Fruit fly (Drosophila melanogaster) whole organism, embryonic: Measurements from ENCODE around the gene Cyp310a1.

Experiments used
- Antp ChIP-seq: fragments of 200-800 bp; sonication (Bioruptor generic); optimal IDR thresholded peaks from 3 replicates; lab custom pipeline; 2016; ENCODE audit warnings: missing biosample characterization, missing genetic modification characterization
- B-H1 ChIP-seq: fragments of 200-800 bp; sonication (Bioruptor generic); IDR thresholded peaks from 3 replicates; pipeline ENCODE4 v1.3.6; 2022; ENCODE audit warnings: missing biosample characterization, missing genetic modification characterization
- B-H2 ChIP-seq: fragments of 200-800 bp; sonication (Bioruptor generic); optimal IDR thresholded peaks from 2 replicates; lab custom pipeline; 2018; ENCODE audit warnings: missing biosample characterization, mild to moderate bottlenecking, missing genetic modification characterization
- Blimp-1 ChIP-seq: fragments of 200-800 bp; sonication (Bioruptor generic); optimal IDR thresholded peaks from 3 replicates; lab custom pipeline; 2018; ENCODE audit warnings: missing biosample characterization, missing genetic modification characterization, mild to moderate bottlenecking, moderate library complexity, missing genetic modification reagents
- CG10431 ChIP-seq: fragments of 200-800 bp; sonication (Bioruptor generic); optimal IDR thresholded peaks from 3 replicates; lab custom pipeline; 2018; ENCODE audit warnings: missing biosample characterization, mild to moderate bottlenecking, missing genetic modification characterization
- CG10979 ChIP-seq: fragments of 200-800 bp; sonication (Bioruptor generic); optimal IDR thresholded peaks from 2 replicates; lab custom pipeline; 2018; ENCODE audit warnings: missing biosample characterization, mild to moderate bottlenecking, missing genetic modification characterization, moderate library complexity
- CG13296 ChIP-seq: fragments of 200-800 bp; sonication (Bioruptor generic); optimal IDR thresholded peaks from 3 replicates; lab custom pipeline; 2018; ENCODE audit warnings: missing biosample characterization, mild to moderate bottlenecking, missing genetic modification characterization
- CG15269 ChIP-seq: fragments of 200-800 bp; sonication (Bioruptor generic); optimal IDR thresholded peaks from 2 replicates; lab custom pipeline; 2018; ENCODE audit warnings: missing biosample characterization, mild to moderate bottlenecking, missing genetic modification characterization, moderate library complexity
- CG16779 ChIP-seq: fragments of 200-800 bp; sonication (Bioruptor generic); IDR thresholded peaks from 2 replicates; pipeline ENCODE4 v1.3.6; 2022; ENCODE audit warnings: missing biosample characterization, missing genetic modification characterization
- CG17186 ChIP-seq: fragments of 200-800 bp; sonication (Bioruptor generic); optimal IDR thresholded peaks from 3 replicates; lab custom pipeline; 2017; ENCODE audit warnings: missing biosample characterization, missing genetic modification reagents, missing genetic modification characterization
- CG17829 ChIP-seq: fragments of 200-800 bp; optimal IDR thresholded peaks from 2 replicates; lab custom pipeline; 2019; ENCODE audit warnings: missing biosample characterization, mild to moderate bottlenecking, missing genetic modification characterization, moderate library complexity
- CG18011 ChIP-seq: fragments of 200-800 bp; sonication (Bioruptor generic); optimal IDR thresholded peaks from 2 replicates; lab custom pipeline; 2017; ENCODE audit warnings: missing biosample characterization, missing genetic modification characterization, mild to moderate bottlenecking, moderate library complexity, missing genotype
- CG18764 ChIP-seq: fragments of 200-800 bp; sonication (Bioruptor generic); optimal IDR thresholded peaks from 3 replicates; lab custom pipeline; 2016; ENCODE audit warnings: missing biosample characterization, missing genetic modification characterization
- CG2116 ChIP-seq: fragments of 200-800 bp; sonication (Bioruptor generic); optimal IDR thresholded peaks from 3 replicates; lab custom pipeline; 2018; ENCODE audit warnings: missing biosample characterization, mild to moderate bottlenecking, missing genetic modification characterization
- CG31365 ChIP-seq: fragments of 200-800 bp; sonication (Bioruptor generic); optimal IDR thresholded peaks from 2 replicates; lab custom pipeline; 2018; ENCODE audit warnings: missing biosample characterization, mild to moderate bottlenecking, missing genetic modification characterization
- CG4854 ChIP-seq: fragments of 200-800 bp; sonication (Bioruptor generic); optimal IDR thresholded peaks from 2 replicates; lab custom pipeline; 2016; ENCODE audit warnings: missing biosample characterization, missing genetic modification characterization, inconsistent platforms
- CG7745 ChIP-seq: fragments of 200-800 bp; sonication (Bioruptor generic); optimal IDR thresholded peaks from 2 replicates; lab custom pipeline; 2018; ENCODE audit warnings: missing biosample characterization, mild to moderate bottlenecking, missing genetic modification characterization, moderate library complexity
- CG8089 ChIP-seq: fragments of 200-800 bp; sonication (Bioruptor generic); optimal IDR thresholded peaks from 3 replicates; lab custom pipeline; 2016; ENCODE audit warnings: missing biosample characterization, missing genetic modification characterization
- D ChIP-seq, 2 experiments: fragments of 200-800 bp in 1 of 2; fragments of >200 bp in 1 of 2; sonication (Bioruptor generic) in 1 of 2; optimal IDR thresholded peaks; 2 replicates in 1 of 2; 3 replicates in 1 of 2; lab custom pipeline; 2017; ENCODE audit warnings: mild to moderate bottlenecking in 1 of 2, missing biosample characterization in 1 of 2, missing genetic modification characterization in 1 of 2, missing genetic modification reagents in 1 of 2
- E2f2 ChIP-seq: fragments of 200-800 bp; sonication (Bioruptor generic); IDR thresholded peaks from 2 replicates; pipeline ENCODE4 v1.3.6; 2022; ENCODE audit warnings: missing biosample characterization, missing genetic modification characterization
- Eip74EF ChIP-seq, 2 experiments: fragments of 200-800 bp in 1 of 2; fragments of >200 bp in 1 of 2; sonication (Bioruptor generic) in 1 of 2; optimal IDR thresholded peaks; 2 replicates each; lab custom pipeline; 2017 to 2019; ENCODE audit warnings: missing biosample characterization in 2 of 2, missing genetic modification characterization in 2 of 2, mild to moderate bottlenecking in 1 of 2, moderate library complexity in 1 of 2
- HLH3B ChIP-seq: fragments of 200-800 bp; sonication (Bioruptor generic); IDR thresholded peaks from 2 replicates; pipeline ENCODE4 v1.3.6; 2022; ENCODE audit warnings: missing biosample characterization, missing genetic modification characterization
- Hey ChIP-seq: fragments of 200-800 bp; sonication (Bioruptor generic); optimal IDR thresholded peaks from 3 replicates; lab custom pipeline; 2018; ENCODE audit warnings: missing biosample characterization, mild to moderate bottlenecking, missing genetic modification characterization
- Hmx ChIP-seq: fragments of 200-800 bp; sonication (Bioruptor generic); optimal IDR thresholded peaks from 2 replicates; lab custom pipeline; 2016; ENCODE audit warnings: missing biosample characterization, missing genetic modification characterization
- Med ChIP-seq: fragments of 200-800 bp; sonication (Bioruptor generic); peaks from one replicate; lab custom pipeline; 2016; ENCODE audit warnings: missing biosample characterization, missing genetic modification characterization, mild to moderate bottlenecking, inconsistent platforms, moderate library complexity
- Tbp ChIP-seq: fragments of >200 bp; optimal IDR thresholded peaks from 2 replicates; lab custom pipeline; 2018; ENCODE audit warnings: missing biosample characterization, missing genetic modification characterization
- ap ChIP-seq: fragments of 200-800 bp; sonication (Bioruptor generic); IDR thresholded peaks from 2 replicates; pipeline ENCODE4 v1.3.6; 2022; ENCODE audit warnings: missing biosample characterization, missing genetic modification characterization
- ase ChIP-seq: fragments of 200-800 bp; sonication (Bioruptor generic); IDR thresholded peaks from 3 replicates; pipeline ENCODE4 v1.3.6; 2022; ENCODE audit warnings: missing biosample characterization, missing genetic modification characterization
- bsh ChIP-seq, 2 experiments: fragments of 200-800 bp; sonication (Bioruptor generic); optimal IDR thresholded peaks; 2 replicates each; lab custom pipeline; 2017 to 2018; ENCODE audit warnings: mild to moderate bottlenecking in 2 of 2, missing biosample characterization in 2 of 2, missing genetic modification characterization in 2 of 2, moderate library complexity in 1 of 2
- cato ChIP-seq: fragments of 200-800 bp; sonication (Bioruptor generic); optimal IDR thresholded peaks from 2 replicates; lab custom pipeline; 2016; ENCODE audit warnings: missing biosample characterization, missing genetic modification characterization, borderline replicate concordance
- chif ChIP-seq, 2 experiments: fragments of 200-800 bp; sonication (Bioruptor generic); optimal IDR thresholded peaks; 3 replicates each; lab custom pipeline; 2016; ENCODE audit warnings: missing biosample characterization in 2 of 2, missing genetic modification characterization in 2 of 2
- chn ChIP-seq: fragments of 200-800 bp; sonication (Bioruptor generic); optimal IDR thresholded peaks from 2 replicates; lab custom pipeline; 2016; ENCODE audit warnings: missing biosample characterization, missing genetic modification characterization
- crol ChIP-seq: fragments of 200-800 bp; sonication (Bioruptor generic); IDR thresholded peaks from 2 replicates; pipeline ENCODE4 v1.3.6; 2022; ENCODE audit warnings: missing biosample characterization, missing genetic modification characterization
- gfzf ChIP-seq: fragments of 200-800 bp; sonication (Bioruptor generic); optimal IDR thresholded peaks from 2 replicates; lab custom pipeline; 2016; ENCODE audit warnings: missing biosample characterization, mild to moderate bottlenecking, missing genetic modification characterization, moderate library complexity
- her ChIP-seq: fragments of 200-800 bp; sonication (Bioruptor generic); optimal IDR thresholded peaks from 2 replicates; lab custom pipeline; 2016; ENCODE audit warnings: missing biosample characterization, missing genetic modification characterization
- klu ChIP-seq: fragments of 200-800 bp; sonication (Bioruptor generic); IDR thresholded peaks from 2 replicates; pipeline ENCODE4 v1.3.6; 2022; ENCODE audit warnings: missing biosample characterization, missing genetic modification characterization
- lbe ChIP-seq: fragments of 200-800 bp; sonication (Bioruptor generic); optimal IDR thresholded peaks from 2 replicates; lab custom pipeline; 2016; ENCODE audit warnings: missing biosample characterization, mild to moderate bottlenecking, missing genetic modification characterization
- luna ChIP-seq: fragments of 200-800 bp; sonication (Bioruptor generic); optimal IDR thresholded peaks from 2 replicates; lab custom pipeline; 2016; ENCODE audit warnings: missing biosample characterization, missing genetic modification characterization
- oc ChIP-seq: fragments of 200-800 bp; sonication (Bioruptor generic); optimal IDR thresholded peaks from 2 replicates; lab custom pipeline; 2018; ENCODE audit warnings: missing biosample characterization, mild to moderate bottlenecking, missing genetic modification characterization, moderate library complexity
- peb ChIP-seq: fragments of 200-800 bp; sonication (Bioruptor generic); IDR thresholded peaks from 2 replicates; pipeline ENCODE4 v1.3.6; 2022; ENCODE audit warnings: missing biosample characterization, missing genetic modification characterization
- pfk ChIP-seq: fragments of 200-800 bp; sonication (Bioruptor generic); optimal IDR thresholded peaks from 2 replicates; lab custom pipeline; 2018; ENCODE audit warnings: missing biosample characterization, mild to moderate bottlenecking, missing genetic modification characterization, moderate library complexity
- pita ChIP-seq: fragments of 200-800 bp; sonication (Bioruptor generic); optimal IDR thresholded peaks from 2 replicates; lab custom pipeline; 2017; ENCODE audit warnings: missing biosample characterization, mild to moderate bottlenecking, missing genetic modification characterization
- sens-2 ChIP-seq: fragments of 200-800 bp; sonication (Bioruptor generic); IDR thresholded peaks from 2 replicates; pipeline ENCODE4 v1.3.6; 2022; ENCODE audit warnings: missing biosample characterization, missing genetic modification characterization
- slbo ChIP-seq: fragments of 200-800 bp; sonication (Bioruptor generic); IDR thresholded peaks from 2 replicates; pipeline ENCODE4 v1.3.6; 2022; ENCODE audit warnings: missing biosample characterization, missing genetic modification characterization
- sug ChIP-seq: fragments of 200-800 bp; optimal IDR thresholded peaks from 2 replicates; lab custom pipeline; 2019; ENCODE audit warnings: missing biosample characterization, mild to moderate bottlenecking, missing genetic modification characterization, moderate library complexity
- vvl ChIP-seq: fragments of 200-800 bp; sonication (Bioruptor generic); IDR thresholded peaks from 2 replicates; pipeline ENCODE4 v1.3.6; 2022; ENCODE audit warnings: missing biosample characterization, missing genetic modification characterization
- yki ChIP-seq: fragments of >200 bp; optimal IDR thresholded peaks from 3 replicates; lab custom pipeline; 2018
- zen2 ChIP-seq: fragments of 200-800 bp; sonication (Bioruptor generic); IDR thresholded peaks from 3 replicates; pipeline ENCODE4 v1.3.6; 2022; ENCODE audit warnings: missing biosample characterization, missing genetic modification characterization; ENCODE audit not compliant: partially characterized antibody

Gene Cyp310a1

DNA sequence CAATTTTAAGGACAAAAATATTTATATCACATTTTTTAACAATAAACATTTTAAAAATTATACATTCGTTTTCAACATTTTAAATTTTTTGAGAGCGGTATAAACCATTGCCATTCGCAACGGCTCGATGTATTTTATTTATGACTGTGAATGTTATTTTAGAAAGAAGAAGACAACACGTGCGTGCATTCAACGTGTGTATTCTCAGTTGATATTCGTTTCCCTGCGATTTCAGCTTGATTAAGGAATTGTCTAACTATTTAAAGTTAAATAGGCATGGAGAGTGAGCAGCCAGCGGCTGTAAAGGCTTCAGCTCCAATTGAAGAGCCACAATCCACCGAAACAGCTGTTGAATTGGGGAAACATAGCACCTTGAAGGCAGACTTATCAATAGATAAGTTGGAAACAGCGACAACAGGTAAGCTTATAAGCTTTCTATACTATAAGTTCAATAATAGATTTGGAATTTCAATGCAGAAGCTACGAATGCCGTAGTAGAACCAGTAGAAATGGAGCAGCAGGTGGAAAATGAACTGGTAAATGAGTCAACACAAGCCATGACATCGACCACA is 45.8 kb upstream of the Cyp310a1 start, which contains the start of gene CG10341 (continued):
- peak; percentile 3 for TF ChIP-seq gfzf (GFP tag; lab: Kevin White, UChicago)
- TF ChIP-seq Med (GFP tag; lab: Kevin White, UChicago): peak; percentile 22
- TF ChIP-seq CG10979: no peak
- TF ChIP-seq vvl (GFP tag; lab: Robert Waterston, UW): no peak
- peak; percentile 29 for TF ChIP-seq Hey (tag; lab: Kevin White, UChicago)
- no peak for TF ChIP-seq slbo (GFP tag; lab: Robert Waterston, UW)
- peak; percentile 88 for TF ChIP-seq E2f2 (GFP tag; lab: Robert Waterston, UW)
- TF ChIP-seq pfk (GFP tag; lab: Kevin White, UChicago): no peak
- TF ChIP-seq peb (GFP tag; lab: Robert Waterston, UW): no peak
- no peak for TF ChIP-seq Hmx (GFP tag; lab: Kevin White, UChicago)
- peak; percentile 52 for TF ChIP-seq sug (tag; lab: Kevin White, UChicago)

DNA sequence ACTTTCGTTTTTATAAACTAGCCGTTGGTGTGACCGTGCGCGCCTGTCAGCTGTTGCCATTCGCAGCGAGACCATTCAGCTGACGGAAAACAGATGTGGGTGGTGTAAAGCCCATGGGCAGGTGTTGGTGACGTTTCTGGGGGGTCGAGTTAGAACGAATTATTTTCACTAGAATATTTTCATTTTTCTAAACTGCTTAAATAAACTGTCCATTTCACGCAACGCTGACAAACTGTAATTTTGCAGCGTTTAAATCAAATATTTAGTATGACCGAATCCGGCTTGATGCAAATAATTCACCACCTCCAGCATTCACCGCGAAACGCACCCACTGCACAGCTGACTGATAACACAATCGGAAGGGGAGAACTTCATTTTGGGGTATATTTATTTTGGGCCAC is 42.6 kb upstream of the Cyp310a1 start, which contains the start of the genes CG10383 and CG10338:
CG10383 (minus strand) TSS at position 199 of the 401 bp plus-strand sequence.
CG10338 (plus strand) TSS at position 261 of the 401 bp plus-strand sequence.
- TF ChIP-seq klu (GFP tag; lab: Robert Waterston, UW): peak; percentile 94
- TF ChIP-seq CG4854 (GFP tag; lab: Kevin White, UChicago): peak; percentile 58
- TF ChIP-seq pfk (GFP tag; lab: Kevin White, UChicago): no peak
- TF ChIP-seq CG2116 (GFP tag; lab: Kevin White, UChicago): peak; percentile 73
- TF ChIP-seq B-H2 (GFP tag; lab: Kevin White, UChicago): no peak
- TF ChIP-seq Tbp (GFP tag; lab: Kevin White, UChicago): no peak
- peak; percentile 93 for TF ChIP-seq CG16779
- peak; percentile 76 for TF ChIP-seq CG15269 (tag; lab: Kevin White, UChicago)
- TF ChIP-seq CG18011 (GFP tag; lab: Kevin White, UChicago): peak; percentile 78
- TF ChIP-seq ase (GFP tag; lab: Robert Waterston, UW): peak; percentile 86
- peak; percentile 74 for TF ChIP-seq ap
- TF ChIP-seq CG31365 (tag; lab: Kevin White, UChicago): peak; percentile 60
- TF ChIP-seq Blimp-1: peak; percentile 92
- peak; percentile 43; the same call in 1 of the 2 replicates for TF ChIP-seq crol (GFP tag; lab: Robert Waterston, UW)
- peak; percentile 78 to 88 for TF ChIP-seq chif (GFP tag; optimal IDR thresholded peaks at IDR 0.05; lab: Kevin White, UChicago)
- TF ChIP-seq chn (GFP tag; lab: Kevin White, UChicago): peak; percentile 96
- TF ChIP-seq HLH3B (GFP tag; lab: Robert Waterston, UW): peak; percentile 90
- no peak for TF ChIP-seq pita (GFP tag; lab: Kevin White, UChicago)
- TF ChIP-seq CG17829 (tag; lab: Kevin White, UChicago): peak; percentile 75
- peak; percentile 77 for TF ChIP-seq gfzf (GFP tag; lab: Kevin White, UChicago)
- TF ChIP-seq CG7745: no peak
- TF ChIP-seq her (GFP tag; lab: Kevin White, UChicago): peak; percentile 89
- TF ChIP-seq CG18764 (GFP tag; lab: Kevin White, UChicago): peak; percentile 62
- TF ChIP-seq CG13296: peak; percentile 69
- peak; percentile 95 for TF ChIP-seq Antp (GFP tag; lab: Kevin White, UChicago)
- peak; percentile 76 for TF ChIP-seq yki (lab: Kevin White, UChicago)
- TF ChIP-seq zen2 (GFP tag; lab: Robert Waterston, UW): no peak
- TF ChIP-seq CG10431: no peak
- TF ChIP-seq D (optimal IDR thresholded peaks at IDR 0.05; lab: Kevin White, UChicago): peak; percentile 51
- TF ChIP-seq D (GFP tag; optimal IDR thresholded peaks at IDR 0.05; lab: Kevin White, UChicago): peak; percentile 44
- peak; percentile 79 for TF ChIP-seq oc (tag; lab: Kevin White, UChicago)
- TF ChIP-seq CG17186: peak; percentile 80
- TF ChIP-seq Eip74EF (GFP tag; optimal IDR thresholded peaks at IDR 0.05; lab: Kevin White, UChicago): peak in 1 of 2 experiments; percentile 63
- TF ChIP-seq cato (GFP tag; lab: Kevin White, UChicago): peak; percentile 69
- peak; percentile 70; the same call in 1 of the 2 replicates for TF ChIP-seq sens-2 (GFP tag; lab: Robert Waterston, UW)
- TF ChIP-seq B-H1: peak; percentile 86
- TF ChIP-seq bsh (GFP tag; optimal IDR thresholded peaks at IDR 0.05; lab: Kevin White, UChicago): peak; percentile 26 to 78
- peak; percentile 82 for TF ChIP-seq lbe (GFP tag; lab: Kevin White, UChicago)
- TF ChIP-seq CG8089 (GFP tag; lab: Kevin White, UChicago): peak; percentile 82
- peak; percentile 49 for TF ChIP-seq luna (GFP tag; lab: Kevin White, UChicago)
